Fruit fly (Drosophila melanogaster) whole organism, pupa: ENCODE measurements around the gene CG32240.

ENCODE experiments used
- CG10348 ChIP-seq: fragments of 200-800 bp; sonication (Bioruptor generic); IDR thresholded peaks from 2 replicates; pipeline ENCODE4 v1.3.6; 2022; ENCODE audit warnings: missing biosample characterization, missing genetic modification characterization
- CG12605 ChIP-seq: fragments of 200-800 bp; sonication (Bioruptor generic); IDR thresholded peaks from 2 replicates; pipeline ENCODE4 v1.3.6; 2022; ENCODE audit warnings: missing biosample characterization, missing genetic modification characterization
- CG13204 ChIP-seq: fragments of 200-800 bp; sonication (Bioruptor generic); optimal IDR thresholded peaks from 2 replicates; lab custom pipeline; 2018; ENCODE audit warnings: missing biosample characterization, mild to moderate bottlenecking, missing genetic modification characterization, moderate library complexity
- CG14655 ChIP-seq: fragments of 200-800 bp; sonication (Bioruptor generic); optimal IDR thresholded peaks from 3 replicates; lab custom pipeline; 2017; ENCODE audit warnings: mild to moderate bottlenecking, missing biosample characterization, missing genetic modification reagents, missing genetic modification characterization
- CG15710 ChIP-seq: fragments of 200-800 bp; sonication (Bioruptor generic); optimal IDR thresholded peaks from 2 replicates; lab custom pipeline; 2018; ENCODE audit warnings: missing biosample characterization, mild to moderate bottlenecking, missing genetic modification characterization, moderate library complexity
- CG17806 ChIP-seq: fragments of 200-800 bp; sonication (Bioruptor generic); optimal IDR thresholded peaks from 2 replicates; lab custom pipeline; 2018; ENCODE audit warnings: missing biosample characterization, mild to moderate bottlenecking, missing genetic modification characterization, moderate library complexity
- CG32121 ChIP-seq: fragments of 200-800 bp; sonication (Bioruptor generic); IDR thresholded peaks from 2 replicates; pipeline ENCODE4 v1.3.6; 2022; ENCODE audit warnings: missing biosample characterization, missing genetic modification characterization
- CG34367 ChIP-seq: fragments of 200-800 bp; sonication (Bioruptor generic); optimal IDR thresholded peaks from 2 replicates; lab custom pipeline; 2018; ENCODE audit warnings: missing biosample characterization, mild to moderate bottlenecking, missing genetic modification characterization
- CG4496 ChIP-seq: fragments of 200-800 bp; sonication (Bioruptor generic); IDR thresholded peaks from 3 replicates; pipeline ENCODE4 v1.3.6; 2022; ENCODE audit warnings: missing biosample characterization, missing genetic modification characterization
- CG8159 ChIP-seq: fragments of 200-800 bp; sonication (Bioruptor generic); optimal IDR thresholded peaks from 3 replicates; lab custom pipeline; 2018; ENCODE audit warnings: missing biosample characterization, mild to moderate bottlenecking, missing genetic modification characterization, moderate library complexity
- CG8301 ChIP-seq: fragments of 200-800 bp; sonication (Bioruptor generic); optimal IDR thresholded peaks from 2 replicates; lab custom pipeline; 2018; ENCODE audit warnings: missing biosample characterization, mild to moderate bottlenecking, missing genetic modification characterization
- CG9948 ChIP-seq: fragments of 200-800 bp; sonication (Bioruptor generic); optimal IDR thresholded peaks from 2 replicates; lab custom pipeline; 2018; ENCODE audit warnings: missing biosample characterization, mild to moderate bottlenecking, missing genetic modification characterization, moderate library complexity
- D1 ChIP-seq: fragments of 200-800 bp; sonication (Bioruptor generic); optimal IDR thresholded peaks from 2 replicates; lab custom pipeline; 2018; ENCODE audit warnings: missing biosample characterization, mild to moderate bottlenecking, missing genetic modification characterization, moderate library complexity
- EcR ChIP-seq: fragments of 200-800 bp; sonication (Bioruptor generic); optimal IDR thresholded peaks from 3 replicates; lab custom pipeline; 2019; ENCODE audit warnings: missing biosample characterization, missing genetic modification characterization, mild to moderate bottlenecking, moderate library complexity, missing genetic modification reagents
- Ets98B ChIP-seq: fragments of 200-800 bp; sonication (Bioruptor generic); IDR thresholded peaks from 2 replicates; pipeline ENCODE4 v1.3.6; 2022; ENCODE audit warnings: missing biosample characterization, missing genetic modification characterization
- Pif1A ChIP-seq: fragments of 200-800 bp; sonication (Bioruptor generic); optimal IDR thresholded peaks from 3 replicates; lab custom pipeline; 2016; ENCODE audit warnings: missing biosample characterization, missing genetic modification characterization
- Pif1B ChIP-seq: fragments of 200-800 bp; sonication (Bioruptor generic); optimal IDR thresholded peaks from 3 replicates; lab custom pipeline; 2016; ENCODE audit warnings: missing biosample characterization, missing genetic modification characterization
- Snoo ChIP-seq: fragments of 200-800 bp; sonication (Bioruptor generic); optimal IDR thresholded peaks from 3 replicates; lab custom pipeline; 2017; ENCODE audit warnings: missing biosample characterization, mild to moderate bottlenecking, missing genetic modification characterization, inconsistent platforms
- fd96Ca ChIP-seq: fragments of 200-800 bp; sonication (Bioruptor generic); IDR thresholded peaks from 3 replicates; pipeline ENCODE4 v1.3.6; 2022; ENCODE audit warnings: missing biosample characterization, missing genetic modification characterization
- gl ChIP-seq: fragments of 200-800 bp; sonication (Bioruptor generic); optimal IDR thresholded peaks from 2 replicates; lab custom pipeline; 2018; ENCODE audit warnings: missing biosample characterization, mild to moderate bottlenecking, missing genetic modification characterization
- rn ChIP-seq: fragments of 200-800 bp; sonication (Bioruptor generic); IDR thresholded peaks from 2 replicates; pipeline ENCODE4 v1.3.6; 2022; ENCODE audit warnings: missing biosample characterization, missing genetic modification characterization

Gene CG32240

DNA sequence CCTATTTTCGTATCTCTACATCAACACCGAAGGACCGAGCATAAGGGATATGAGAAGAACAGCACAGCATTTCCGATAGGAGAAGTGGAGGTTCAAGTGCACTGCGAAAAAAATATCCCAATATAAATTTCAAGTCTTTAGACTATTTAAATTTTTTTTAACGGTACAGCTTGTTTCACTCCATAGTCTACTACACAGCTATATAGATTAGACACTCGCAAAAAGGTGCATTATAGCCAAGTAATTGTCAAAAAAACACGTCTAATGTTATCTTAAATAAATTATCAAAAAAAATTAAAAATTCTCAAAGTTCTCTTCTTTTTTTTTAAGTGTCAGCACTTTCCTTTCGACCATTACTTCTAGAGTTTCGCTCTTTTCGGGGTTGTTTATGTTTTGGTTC is 2.5 kb downstream of the CG32240 start:
- no peak for TF ChIP-seq gl
- no peak for TF ChIP-seq Pif1A (GFP tag; lab: Kevin White, UChicago)
- no peak for TF ChIP-seq CG12605 (GFP tag; lab: Robert Waterston, UW)
- TF ChIP-seq Snoo (tag; lab: Kevin White, UChicago): no peak
- no peak for TF ChIP-seq D1 (tag; lab: Kevin White, UChicago)
- peak; percentile 37 for TF ChIP-seq CG9948 (tag; lab: Kevin White, UChicago)
- no peak for TF ChIP-seq CG10348 (GFP tag; lab: Robert Waterston, UW)
- no peak for TF ChIP-seq CG8301 (tag; lab: Kevin White, UChicago)
- peak; percentile 32 for TF ChIP-seq CG34367 (tag; lab: Kevin White, UChicago)
- peak; percentile 65 for TF ChIP-seq CG8159 (tag; lab: Kevin White, UChicago)
- no peak for TF ChIP-seq fd96Ca (GFP tag; lab: Robert Waterston, UW)
- TF ChIP-seq CG17806: peak; percentile 38
- TF ChIP-seq rn: no peak
- TF ChIP-seq CG14655 (GFP tag; lab: Kevin White, UChicago): peak; percentile 31
- no peak for TF ChIP-seq CG32121 (GFP tag; lab: Robert Waterston, UW)
- peak; percentile 69 for TF ChIP-seq CG15710
- TF ChIP-seq CG4496: no peak
- TF ChIP-seq Pif1B (GFP tag; lab: Kevin White, UChicago): peak; percentile 12
- TF ChIP-seq, all 21 proteins: peak for 7

DNA sequence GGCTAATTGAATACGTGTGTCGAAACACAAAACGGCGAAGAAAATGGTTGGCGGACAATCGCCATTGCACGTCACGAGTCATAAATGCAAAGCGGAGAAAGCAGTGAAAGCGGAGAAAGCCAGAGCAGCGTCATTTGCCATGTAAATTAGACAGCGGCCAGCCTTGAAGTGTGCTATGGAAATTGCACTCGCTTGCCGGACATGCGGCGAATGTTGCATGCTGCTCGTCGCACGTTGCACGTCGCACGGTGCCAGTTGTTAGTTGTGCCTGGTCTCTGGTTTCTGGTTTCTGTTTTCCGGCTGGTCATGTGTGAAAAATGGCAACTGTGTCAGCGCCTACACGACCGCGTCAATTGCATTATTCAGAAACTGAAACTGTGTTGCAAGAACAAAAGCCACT is 3.9 kb downstream of the CG32240 start:
- TF ChIP-seq CG13204 (GFP tag; lab: Kevin White, UChicago) (no peak), D1 (tag; lab: Kevin White, UChicago) (no peak), CG4496 (peak; percentile 60; the same call in 2 of the 3 replicates), CG17806 (no peak), rn (no peak), Ets98B (GFP tag; lab: Robert Waterston, UW) (no peak)

DNA sequence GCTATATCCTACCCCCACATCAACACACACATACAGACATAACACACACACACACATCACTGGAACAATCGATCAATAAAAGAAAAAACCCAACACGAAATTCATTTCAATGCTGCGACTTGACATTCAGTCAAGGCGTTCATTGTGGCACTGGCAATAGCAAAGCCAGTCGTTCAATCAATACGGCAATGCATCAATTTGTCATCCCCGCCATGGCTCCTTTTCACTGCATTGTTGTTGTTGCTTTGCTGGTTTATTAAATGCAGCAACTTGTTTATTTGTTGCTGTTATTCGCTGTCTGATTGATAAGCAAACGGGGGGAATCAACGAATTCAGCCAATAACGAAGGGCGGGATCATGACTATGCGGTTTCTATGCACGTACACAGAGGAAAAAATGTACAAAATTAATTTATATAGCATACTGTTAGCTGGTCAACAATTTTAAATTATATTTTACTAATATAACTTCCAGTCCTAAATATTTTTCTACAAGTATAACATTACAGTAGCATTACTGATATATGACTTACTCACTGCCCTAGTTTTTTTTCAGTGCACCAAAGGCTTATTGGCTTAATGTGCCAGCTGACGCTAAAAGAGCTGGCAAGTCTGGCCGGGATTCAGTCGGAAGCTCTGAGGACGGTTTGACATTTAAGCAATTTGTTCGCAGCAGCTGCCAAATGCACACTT is 5.6 kb downstream of the CG32240 start:
- peak; percentile 12 for TF ChIP-seq CG8159 (tag; lab: Kevin White, UChicago)
- no peak for TF ChIP-seq EcR (GFP tag; lab: Kevin White, UChicago)

DNA sequence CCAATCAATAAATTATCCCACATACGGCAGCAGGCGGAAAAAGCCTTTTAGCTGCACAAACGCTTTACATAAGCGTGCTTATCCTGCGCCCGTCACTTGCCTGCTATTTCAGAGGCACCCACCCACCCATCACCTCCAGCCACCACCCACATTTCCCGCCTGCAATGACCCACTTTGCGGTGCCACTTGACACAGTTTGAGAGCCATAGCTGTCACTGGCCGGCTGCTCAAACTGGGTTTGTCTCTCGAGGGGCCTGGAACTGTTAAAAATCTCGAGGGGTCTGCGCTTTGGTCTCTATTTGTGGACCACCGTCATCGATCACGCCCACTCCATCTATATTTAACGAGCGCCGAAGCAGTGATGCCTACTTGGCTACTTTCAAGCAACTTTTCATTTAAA is 9.5 kb downstream of the CG32240 start:
- TF ChIP-seq fd96Ca (GFP tag; lab: Robert Waterston, UW) (no peak), CG15710 (no peak), Snoo (tag; lab: Kevin White, UChicago) (no peak), CG4496 (no peak), gl (no peak)

DNA sequence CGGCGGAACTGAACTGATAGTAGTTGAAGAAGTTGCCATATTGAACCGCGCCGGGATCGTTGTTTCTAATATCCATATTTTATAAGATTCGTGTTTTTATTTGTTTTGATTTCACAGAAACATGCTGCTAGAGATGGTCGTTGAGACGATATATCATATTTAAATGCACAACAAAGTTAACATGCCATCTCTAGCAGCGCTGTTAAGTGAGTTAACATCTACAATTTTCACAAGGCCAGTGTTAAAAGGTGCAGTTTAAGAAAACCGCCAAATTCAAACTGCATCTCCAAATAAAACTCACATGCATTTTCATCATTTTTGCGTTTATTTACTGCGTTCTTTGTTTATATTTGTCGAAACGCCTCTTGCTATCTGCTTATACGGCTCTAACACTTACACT is 14.1 kb downstream of the CG32240 start, which contains the start of gene CG11342:
Gene CG11342, minus strand, starts transcription at position 120 of the 400 bp plus-strand sequence.
- TF ChIP-seq Snoo (tag; lab: Kevin White, UChicago) (no peak), Ets98B (GFP tag; lab: Robert Waterston, UW) (0 out of 2 replicates have a peak, but pooled peaks have one; percentile 18)

DNA sequence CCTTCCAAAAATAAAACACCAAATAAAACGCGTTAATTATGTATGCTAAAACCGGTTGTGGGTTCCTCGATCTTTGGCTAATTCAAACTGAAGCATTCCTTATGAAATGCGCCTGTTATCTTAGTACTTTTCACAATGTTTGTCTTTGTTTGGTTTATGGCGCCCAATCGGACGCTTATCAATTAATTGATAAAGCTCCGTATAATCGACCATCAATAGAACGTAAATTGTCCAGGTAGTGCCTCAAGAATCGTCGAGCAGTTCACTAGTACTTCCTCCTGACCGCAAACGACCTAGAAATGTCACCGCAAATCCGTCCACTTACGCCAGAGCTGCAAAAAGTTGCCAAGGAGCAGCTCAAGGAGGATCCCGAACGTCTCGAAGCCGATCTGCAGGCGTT is 16.2 kb downstream of the CG32240 start, which contains the start of gene CG33514:
Gene CG33514, plus strand, starts transcription at position 238 of the 400 bp plus-strand sequence.
- TF ChIP-seq CG8159 (tag; lab: Kevin White, UChicago) (no peak), Pif1B (GFP tag; lab: Kevin White, UChicago) (no peak), CG34367 (tag; lab: Kevin White, UChicago) (no peak), Pif1A (GFP tag; lab: Kevin White, UChicago) (no peak), fd96Ca (GFP tag; lab: Robert Waterston, UW) (no peak), CG10348 (GFP tag; lab: Robert Waterston, UW) (no peak), CG17806 (no peak), CG4496 (no peak), gl (no peak), CG32121 (GFP tag; lab: Robert Waterston, UW) (no peak)

DNA sequence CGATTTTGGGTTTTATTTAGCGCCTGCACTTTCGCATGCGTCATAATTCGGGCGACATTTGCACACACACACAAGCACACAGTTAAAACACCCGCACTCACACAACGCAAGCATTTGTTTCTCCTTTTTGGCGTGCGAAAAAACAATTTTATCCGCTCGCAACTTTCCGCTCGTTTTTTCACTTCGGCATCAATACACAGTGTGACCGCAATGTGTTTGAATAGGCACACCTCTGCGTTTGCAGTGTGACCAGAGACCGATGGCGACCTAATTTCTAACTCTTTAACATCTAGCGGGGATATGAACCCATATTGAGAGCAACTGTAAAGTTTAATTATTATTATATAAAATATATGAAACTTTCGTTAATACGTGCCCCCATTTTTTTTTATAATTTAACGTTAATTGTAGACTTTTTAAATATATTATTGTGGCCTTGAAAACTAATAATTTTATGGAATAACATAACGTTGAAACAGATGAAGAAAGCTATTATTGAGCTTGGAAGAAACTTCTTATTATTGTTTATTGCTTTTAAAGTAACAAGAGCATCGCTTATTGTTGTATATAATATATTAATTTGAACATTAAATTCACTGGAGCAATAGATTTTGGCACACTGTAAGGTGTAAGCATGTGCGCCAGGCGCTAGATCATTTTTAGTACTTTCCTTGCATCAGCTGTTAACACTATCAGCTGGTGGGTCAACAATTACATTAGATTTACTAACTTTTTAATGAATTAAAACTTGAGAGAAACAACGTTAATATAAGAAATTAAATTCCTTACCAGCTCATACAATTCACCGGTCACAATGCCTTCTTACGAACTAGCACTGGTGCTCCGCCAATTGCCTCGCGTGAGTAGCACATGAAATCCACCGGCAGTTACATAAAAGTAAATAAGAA is 17.3 kb downstream of the CG32240 start, which contains the start of the genes Cip4 and mRpS6:
Gene Cip4, minus strand, starts transcription at position 216 of the 908 bp plus-strand sequence.
Gene mRpS6, plus strand, starts transcription at position 664 of the 908 bp plus-strand sequence.
- peak; percentile 62 for TF ChIP-seq Snoo (tag; lab: Kevin White, UChicago)
- no peak for TF ChIP-seq Pif1B (GFP tag; lab: Kevin White, UChicago)
- peak; percentile 63 for TF ChIP-seq CG34367 (tag; lab: Kevin White, UChicago)
- peak; percentile 45; the same call in 1 of the 2 replicates for TF ChIP-seq CG32121 (GFP tag; lab: Robert Waterston, UW)
- TF ChIP-seq CG13204 (GFP tag; lab: Kevin White, UChicago): no peak
- peak; percentile 54 for TF ChIP-seq CG12605 (GFP tag; lab: Robert Waterston, UW)
- TF ChIP-seq CG15710: peak; percentile 81
- peak; percentile 55 for TF ChIP-seq Ets98B (GFP tag; lab: Robert Waterston, UW)
- no peak for TF ChIP-seq CG8301 (tag; lab: Kevin White, UChicago)
- peak; percentile 74 for TF ChIP-seq CG9948 (tag; lab: Kevin White, UChicago)
- TF ChIP-seq rn: no peak
- TF ChIP-seq CG4496: peak; percentile 63
- peak; percentile 41 for TF ChIP-seq gl
- peak; percentile 26; the same call in 1 of the 3 replicates for TF ChIP-seq fd96Ca (GFP tag; lab: Robert Waterston, UW)
- TF ChIP-seq EcR (GFP tag; lab: Kevin White, UChicago): peak; percentile 13
- peak; percentile 65 for TF ChIP-seq CG17806
